Worm (Caenorhabditis elegans): ENCODE data around the gene nspb-10.

ce11 chrII:14578716-14579115 lies 9.3 kb downstream of the nspb-10 start, which contains the start of gene C01G12.9:
- TF ChIP-seq him-1 (tag; optimal IDR thresholded peaks at IDR 0.05): no peak
- TF ChIP-seq dao-5 (tag; optimal IDR thresholded peaks at IDR 0.05): no peak
- TF ChIP-seq W03F9.2 (tag; optimal IDR thresholded peaks at IDR 0.05): no peak
